Fruit fly (Drosophila melanogaster): ENCODE measurements around the gene CG14691.

dm6 chr3R:10803855-10804254 lies 48.4 kb upstream of the CG14691 start, which contains the start of gene CG14692:
- TF ChIP-seq rn (GFP tag; IDR thresholded peaks at IDR 0.05) (no peak), CG17806 (tag; optimal IDR thresholded peaks at IDR 0.05) (no peak)
